Fruit fly (Drosophila melanogaster) Kc167 (cell line): ENCODE measurements around the gene CG14221.

Experiments
- Sin3A ChIP-seq: fragments of >200 bp; optimal IDR thresholded peaks from 2 replicates; lab custom pipeline; 2018; ENCODE audit warnings: missing external identifiers
- h ChIP-seq: fragments of >200 bp; optimal IDR thresholded peaks from 3 replicates; lab custom pipeline; 2018; ENCODE audit warnings: missing external identifiers
- psq ChIP-seq: fragments of >200 bp; optimal IDR thresholded peaks from 2 replicates; lab custom pipeline; 2017; ENCODE audit warnings: missing external identifiers

DNA sequence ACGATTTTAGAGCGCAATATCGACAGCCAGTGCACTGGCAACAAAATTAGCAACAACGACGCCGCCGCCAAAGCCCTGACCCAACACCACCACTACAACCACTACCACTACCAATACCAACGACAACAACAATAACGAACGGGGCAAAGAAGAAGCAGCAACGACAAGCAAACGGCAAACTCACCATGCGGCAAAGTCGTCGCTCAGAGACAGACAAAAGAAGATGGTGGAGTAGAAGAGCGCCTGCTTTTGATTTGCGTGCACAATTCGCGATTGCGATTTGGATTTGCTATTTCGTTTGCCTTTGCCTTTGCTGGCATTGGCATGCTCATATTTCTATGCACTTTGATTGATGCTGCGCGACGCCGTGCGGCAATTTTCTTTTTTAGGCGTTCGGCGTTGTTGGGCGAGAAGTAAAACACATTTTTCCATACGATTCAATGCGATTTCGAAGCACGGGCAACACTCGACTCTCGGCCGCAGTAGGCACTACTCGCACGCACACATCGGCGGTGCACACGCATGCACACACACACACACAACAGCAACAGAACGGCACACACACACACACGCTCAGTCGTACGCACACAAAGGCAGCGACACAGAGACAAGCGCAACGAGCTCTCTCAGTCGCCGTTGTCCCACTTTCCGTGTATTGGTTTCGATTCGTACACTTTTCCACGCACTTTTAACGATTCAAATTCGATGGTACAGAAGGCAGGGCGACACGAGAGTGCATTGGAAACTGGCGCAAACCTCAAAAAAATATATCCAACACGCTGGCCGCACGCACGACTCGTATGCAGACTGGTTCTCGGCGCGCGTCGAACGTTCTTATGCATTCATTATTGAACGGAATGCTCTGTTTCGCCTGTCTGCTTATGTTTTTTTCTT, 16.6 kb upstream of the CG14221 start:
- no peak for TF ChIP-seq psq (lab: Kevin White, UChicago)
- no peak for TF ChIP-seq h
- TF ChIP-seq Sin3A, result no peak
